Worm (Caenorhabditis elegans): ENCODE data around the gene sre-5.

ce11 chrIV:3606285-3606834 is 41.4 kb downstream of the sre-5 start, which contains the start of the genes Y37E11B.10 and kgb-2:
- TF ChIP-seq C16A3.4 (tag; optimal IDR thresholded peaks at IDR 0.05) (no peak), tbx-2 (tag; optimal IDR thresholded peaks at IDR 0.05) (no peak), nhr-71 (tag; optimal IDR thresholded peaks at IDR 0.05) (no peak), nhr-76 (tag; optimal IDR thresholded peaks at IDR 0.05) (no peak), aha-1 (tag; optimal IDR thresholded peaks at IDR 0.05) (no peak), nhr-12 (tag; optimal IDR thresholded peaks at IDR 0.05) (no peak)
